Worm (Caenorhabditis elegans) whole organism, L3 larva: ENCODE results near the gene F20C5.11.

Source experiments
- egl-5 ChIP-seq: fragments of 150-350 bp; optimal IDR thresholded peaks from 2 replicates; lab custom pipeline; 2017; ENCODE audit warnings: missing biosample characterization, missing genetic modification reagents, missing genetic modification characterization, inconsistent platforms
- fkh-10 ChIP-seq: sonication (generic microtip); optimal IDR thresholded peaks from 2 replicates; lab custom pipeline; 2017; ENCODE audit warnings: missing biosample characterization, missing genetic modification reagents, missing genetic modification characterization
- jun-1 ChIP-seq: fragments of 150-350 bp; optimal IDR thresholded peaks from 2 replicates; lab custom pipeline; 2014; ENCODE audit warnings: missing biosample characterization, missing genetic modification reagents, missing genetic modification characterization
- nfya-1 ChIP-seq: sonication (generic microtip); optimal IDR thresholded peaks from 2 replicates; lab custom pipeline; 2017; ENCODE audit warnings: missing genetic modification characterization, mild to moderate bottlenecking, missing compliant biosample characterization, antibody characterized with exemption, moderate library complexity; ENCODE audit not compliant: insufficient read depth
- nhr-237 ChIP-seq: fragments of 150-350 bp; optimal IDR thresholded peaks from 2 replicates; lab custom pipeline; 2014; ENCODE audit warnings: missing biosample characterization, missing genetic modification characterization
- nhr-25 ChIP-seq: sonication (generic microtip); optimal IDR thresholded peaks from 2 replicates; lab custom pipeline; 2017; ENCODE audit warnings: missing biosample characterization, missing genetic modification characterization
- nhr-77 ChIP-seq: fragments of 150-350 bp; optimal IDR thresholded peaks from 2 replicates; lab custom pipeline; 2014; ENCODE audit warnings: missing biosample characterization, missing genetic modification characterization
- pha-4 ChIP-seq: fragments of 150-350 bp; optimal IDR thresholded peaks from 2 replicates; lab custom pipeline; 2014; ENCODE audit warnings: missing biosample characterization, missing genetic modification reagents, missing genetic modification characterization
- sea-2 ChIP-seq: fragments of 150-350 bp; sonication (generic microtip); optimal IDR thresholded peaks from 4 replicates; lab custom pipeline; 2014; ENCODE audit warnings: missing biosample characterization, missing genetic modification reagents, missing genetic modification characterization
- zag-1 ChIP-seq: fragments of 150-350 bp; optimal IDR thresholded peaks from 2 replicates; lab custom pipeline; 2014; ENCODE audit warnings: missing biosample characterization, missing genetic modification characterization
- ztf-11 ChIP-seq: fragments of 150-350 bp; optimal IDR thresholded peaks from 2 replicates; lab custom pipeline; 2014; ENCODE audit warnings: missing biosample characterization, missing genetic modification characterization

DNA sequence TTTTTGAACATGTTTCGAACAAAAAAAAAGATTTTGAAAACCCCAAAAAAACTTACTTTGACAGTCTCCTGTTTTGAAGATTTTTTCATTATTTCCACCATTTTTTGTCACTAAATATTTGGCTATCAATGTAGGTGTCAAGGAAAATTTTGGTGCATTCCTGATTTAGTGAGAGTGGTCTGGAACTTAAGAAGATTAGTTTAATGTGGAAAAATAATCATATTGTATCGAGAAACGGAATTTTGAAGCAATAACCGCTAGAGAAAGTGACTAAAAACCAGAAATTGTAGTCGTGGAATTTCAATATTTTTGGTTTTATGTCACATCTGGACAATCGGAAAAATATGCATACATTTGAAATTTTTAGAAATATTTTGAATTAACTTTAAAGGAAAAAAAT lies at the start of gene F20C5.11, which contains the start of gene klp-11:
- no peak for TF ChIP-seq nhr-25 (tag; lab: Kevin White, UChicago)
- no peak for TF ChIP-seq nfya-1
- TF ChIP-seq sea-2 (GFP tag; lab: Kevin White, UChicago), result no peak
- TF ChIP-seq egl-5, result no peak
- no peak for TF ChIP-seq zag-1 (tag; lab: Kevin White, UChicago)
- TF ChIP-seq jun-1 (tag; lab: Kevin White, UChicago), result no peak
- TF ChIP-seq fkh-10 (GFP tag; lab: Kevin White, UChicago), result no peak
- no peak for TF ChIP-seq ztf-11
- TF ChIP-seq nhr-77 (tag; lab: Kevin White, UChicago), result no peak
- no peak for TF ChIP-seq pha-4 (tag; lab: Kevin White, UChicago)
- TF ChIP-seq nhr-237 (tag; lab: Kevin White, UChicago), result no peak
